Worm (Caenorhabditis elegans) whole organism, L4 larva: ENCODE results near the gene col-152.

Experiments used
- R02D3.7 ChIP-seq: fragments of 150-350 bp; sonication (generic microtip); optimal IDR thresholded peaks from 3 replicates; lab custom pipeline; 2014; ENCODE audit warnings: missing biosample characterization, missing genetic modification characterization
- T20F7.1 ChIP-seq: fragments of 200-800 bp; sonication (Bioruptor generic); optimal IDR thresholded peaks from 2 replicates; lab custom pipeline; 2018; ENCODE audit warnings: mild to moderate bottlenecking, missing genetic modification characterization, missing compliant biosample characterization
- T26A8.4 ChIP-seq: fragments of 200-800 bp; sonication (Bioruptor generic); IDR thresholded peaks from 2 replicates; pipeline ENCODE4 v1.3.6; 2022; ENCODE audit warnings: missing genetic modification characterization, missing compliant biosample characterization
- Y75B8A.6 ChIP-seq: fragments of 200-800 bp; sonication (Bioruptor generic); IDR thresholded peaks from 2 replicates; pipeline ENCODE4 v1.3.6; 2022; ENCODE audit warnings: missing genetic modification reagents, missing genetic modification characterization, missing compliant biosample characterization
- aha-1 ChIP-seq: fragments of 150-350 bp; peaks from one replicate; lab custom pipeline; 2014; ENCODE audit warnings: missing biosample characterization, missing genetic modification characterization
- aly-2 ChIP-seq: sonication (generic microtip); optimal IDR thresholded peaks from 2 replicates; lab custom pipeline; 2018; ENCODE audit warnings: missing biosample characterization, missing genetic modification characterization
- ama-1 ChIP-seq: fragments of 150-350 bp; optimal IDR thresholded peaks from 2 replicates; lab custom pipeline; 2014; ENCODE audit warnings: inconsistent platforms, mixed read lengths
- arid-1 ChIP-seq: fragments of 200-800 bp; sonication (Bioruptor generic); conservative IDR thresholded peaks from 2 replicates; pipeline ENCODE4 v1.3.6; 2022; ENCODE audit warnings: missing genetic modification reagents, missing genetic modification characterization, missing compliant biosample characterization
- ceh-44 ChIP-seq: fragments of 200-800 bp; sonication (Bioruptor generic); IDR thresholded peaks from 2 replicates; pipeline ENCODE4 v1.3.6; 2022; ENCODE audit warnings: missing genetic modification reagents, missing genetic modification characterization, missing compliant biosample characterization
- ctbp-1 ChIP-seq: fragments of 200-800 bp; sonication (Bioruptor generic); IDR thresholded peaks from 2 replicates; pipeline ENCODE4 v1.3.6; 2022; ENCODE audit warnings: missing genetic modification reagents, missing genetic modification characterization, missing compliant biosample characterization
- daf-12 ChIP-seq: fragments of 150-350 bp; optimal IDR thresholded peaks from 2 replicates; lab custom pipeline; 2014; ENCODE audit warnings: missing biosample characterization, missing genetic modification reagents, missing genetic modification characterization
- daf-19 ChIP-seq: fragments of 200-800 bp; sonication (Bioruptor generic); conservative IDR thresholded peaks from 2 replicates; pipeline ENCODE4 v1.3.6; 2022; ENCODE audit warnings: missing genetic modification characterization, missing compliant biosample characterization
- dmd-6 ChIP-seq: fragments of 200-800 bp; sonication (Bioruptor generic); IDR thresholded peaks from 2 replicates; pipeline ENCODE4 v1.3.6; 2022; ENCODE audit warnings: missing genetic modification reagents, missing genetic modification characterization, missing compliant biosample characterization
- dpl-1 ChIP-seq: fragments of 150-350 bp; optimal IDR thresholded peaks from 2 replicates; lab custom pipeline; 2014; ENCODE audit warnings: missing biosample characterization, missing genetic modification reagents, missing genetic modification characterization
- duxl-1 ChIP-seq: sonication (generic microtip); optimal IDR thresholded peaks from 2 replicates; lab custom pipeline; 2016; ENCODE audit warnings: mild to moderate bottlenecking, missing genetic modification characterization, moderate library complexity, missing compliant biosample characterization; ENCODE audit not compliant: poor library complexity
- dve-1 ChIP-seq: sonication (generic microtip); optimal IDR thresholded peaks from 2 replicates; lab custom pipeline; 2017; ENCODE audit warnings: antibody characterized with exemption, mild to moderate bottlenecking, missing genetic modification characterization, missing compliant biosample characterization; ENCODE audit not compliant: insufficient read depth
- hif-1 ChIP-seq, 2 experiments: sonication (generic microtip); optimal IDR thresholded peaks; 2 replicates each; lab custom pipeline; 2016 to 2017; ENCODE audit warnings: missing compliant biosample characterization in 2 of 2, missing genetic modification characterization in 2 of 2, missing genetic modification reagents in 2 of 2, missing genotype in 2 of 2, mild to moderate bottlenecking in 1 of 2
- hlh-30 ChIP-seq: sonication (generic microtip); optimal IDR thresholded peaks from 2 replicates; lab custom pipeline; 2017; ENCODE audit warnings: antibody characterized with exemption, mild to moderate bottlenecking, missing genetic modification characterization, missing compliant biosample characterization; ENCODE audit not compliant: insufficient read depth
- lin-13 ChIP-seq: fragments of 150-350 bp; optimal IDR thresholded peaks from 2 replicates; lab custom pipeline; 2014; ENCODE audit warnings: missing biosample characterization, missing genetic modification reagents, missing genetic modification characterization
- lin-38 ChIP-seq: fragments of 200-800 bp; sonication (Bioruptor generic); IDR thresholded peaks from 2 replicates; pipeline ENCODE4 v1.3.6; 2022; ENCODE audit warnings: missing genetic modification reagents, missing genetic modification characterization, missing compliant biosample characterization
- lir-3 ChIP-seq: sonication (generic microtip); optimal IDR thresholded peaks from 2 replicates; lab custom pipeline; 2016; ENCODE audit warnings: mild to moderate bottlenecking, missing genetic modification characterization, missing compliant biosample characterization
- lsy-2 ChIP-seq, 2 experiments: fragments of 150-350 bp in 1 of 2; sonication (generic microtip) in 1 of 2; optimal IDR thresholded peaks; 2 replicates each; lab custom pipeline; 2014 to 2017; ENCODE audit warnings: missing biosample characterization in 2 of 2, missing genetic modification characterization in 2 of 2
- madf-9 ChIP-seq: fragments of 200-800 bp; sonication (Bioruptor generic); conservative IDR thresholded peaks from 2 replicates; pipeline ENCODE4 v1.3.6; 2022; ENCODE audit warnings: missing genetic modification reagents, missing genetic modification characterization, missing compliant biosample characterization
- mdt-29 ChIP-seq: fragments of 200-800 bp; sonication (Bioruptor generic); IDR thresholded peaks from 2 replicates; pipeline ENCODE4 v1.3.6; 2022; ENCODE audit warnings: missing genetic modification reagents, missing genetic modification characterization, missing compliant biosample characterization
- mxl-2 ChIP-seq: fragments of 200-800 bp; sonication (Bioruptor generic); conservative IDR thresholded peaks from 2 replicates; pipeline ENCODE4 v1.3.6; 2022; ENCODE audit warnings: missing genetic modification reagents, missing genetic modification characterization, missing compliant biosample characterization
- nhr-11 ChIP-seq: fragments of 150-350 bp; optimal IDR thresholded peaks from 2 replicates; lab custom pipeline; 2014; ENCODE audit warnings: missing biosample characterization, missing genetic modification characterization
- nhr-111 ChIP-seq: fragments of 200-800 bp; sonication (Bioruptor generic); optimal IDR thresholded peaks from 2 replicates; lab custom pipeline; 2018; ENCODE audit warnings: mild to moderate bottlenecking, missing genetic modification characterization, missing compliant biosample characterization
- nhr-25 ChIP-seq: sonication (generic microtip); optimal IDR thresholded peaks from 2 replicates; lab custom pipeline; 2017; ENCODE audit warnings: missing genetic modification characterization, mild to moderate bottlenecking, missing compliant biosample characterization, antibody characterized with exemption, moderate library complexity, borderline replicate concordance; ENCODE audit not compliant: insufficient read depth
- nhr-28 ChIP-seq: fragments of 150-350 bp; optimal IDR thresholded peaks from 2 replicates; lab custom pipeline; 2014; ENCODE audit warnings: missing biosample characterization, missing genetic modification characterization
- nhr-42 ChIP-seq: fragments of 200-800 bp; sonication (Bioruptor generic); IDR thresholded peaks from 2 replicates; pipeline ENCODE4 v1.3.6; 2022; ENCODE audit warnings: missing genetic modification characterization, missing compliant biosample characterization
- nhr-48 ChIP-seq: sonication (generic microtip); optimal IDR thresholded peaks from 2 replicates; lab custom pipeline; 2016; ENCODE audit warnings: mild to moderate bottlenecking, missing genetic modification characterization, missing compliant biosample characterization
- pha-4 ChIP-seq, 2 experiments: fragments of 150-350 bp in 1 of 2; fragments of 200-800 bp in 1 of 2; sonication (Bioruptor generic) in 1 of 2; IDR thresholded peaks in 1 of 2; optimal IDR thresholded peaks in 1 of 2; 2 replicates each; pipeline versions ENCODE4 v1.3.6 to Lab custom; 2014 to 2022; ENCODE audit warnings: missing genetic modification characterization in 2 of 2, missing genetic modification reagents in 2 of 2, missing biosample characterization in 1 of 2, missing compliant biosample characterization in 1 of 2
- php-3 ChIP-seq: fragments of 200-800 bp; sonication (Bioruptor generic); IDR thresholded peaks from 2 replicates; pipeline ENCODE4 v1.3.6; 2022; ENCODE audit warnings: missing genetic modification reagents, missing genetic modification characterization, missing compliant biosample characterization
- rbr-2 ChIP-seq: sonication (generic microtip); optimal IDR thresholded peaks from 2 replicates; lab custom pipeline; 2016; ENCODE audit warnings: missing genotype, missing genetic modification characterization, missing compliant biosample characterization
- saeg-2 ChIP-seq: fragments of 200-800 bp; sonication (Bioruptor generic); IDR thresholded peaks from 2 replicates; pipeline ENCODE4 v1.3.6; 2022; ENCODE audit warnings: missing genetic modification reagents, missing genetic modification characterization, missing compliant biosample characterization
- sdz-12 ChIP-seq: fragments of 200-800 bp; sonication (Bioruptor generic); optimal IDR thresholded peaks from 2 replicates; lab custom pipeline; 2018; ENCODE audit warnings: mild to moderate bottlenecking, missing genetic modification characterization, missing compliant biosample characterization
- snpc-1.2 ChIP-seq: fragments of 200-800 bp; sonication (Bioruptor generic); IDR thresholded peaks from 2 replicates; pipeline ENCODE4 v1.3.6; 2022; ENCODE audit warnings: missing genetic modification reagents, missing genetic modification characterization, missing compliant biosample characterization
- snpc-4 ChIP-seq: fragments of 150-350 bp; optimal IDR thresholded peaks from 2 replicates; lab custom pipeline; 2014; ENCODE audit warnings: missing biosample characterization, missing genetic modification characterization
- spr-3 ChIP-seq: fragments of 200-800 bp; sonication (Bioruptor generic); optimal IDR thresholded peaks from 2 replicates; lab custom pipeline; 2018; ENCODE audit warnings: mild to moderate bottlenecking, missing genetic modification characterization, missing compliant biosample characterization
- tag-97 ChIP-seq: fragments of 200-800 bp; sonication (Bioruptor generic); IDR thresholded peaks from 2 replicates; pipeline ENCODE4 v1.3.6; 2022; ENCODE audit warnings: missing genetic modification characterization, missing compliant biosample characterization
- tra-1 ChIP-seq: fragments of 200-800 bp; sonication (Bioruptor generic); IDR thresholded peaks from 2 replicates; pipeline ENCODE4 v1.3.6; 2022; ENCODE audit warnings: missing genetic modification reagents, missing genetic modification characterization, missing compliant biosample characterization
- unc-62 ChIP-seq, 3 experiments: fragments of 150-350 bp in 1 of 3; sonication (generic microtip); optimal IDR thresholded peaks in 2 of 3; peaks in 1 of 3; 1 replicate in 1 of 3; 2 replicates in 2 of 3; lab custom pipeline; 2014 to 2017; ENCODE audit warnings: missing biosample characterization in 3 of 3, missing genetic modification characterization in 3 of 3, missing genetic modification reagents in 3 of 3, missing genotype in 1 of 3
- vab-7 ChIP-seq: fragments of 200-800 bp; sonication (Bioruptor generic); IDR thresholded peaks from 2 replicates; pipeline ENCODE4 v1.3.6; 2022; ENCODE audit warnings: missing genetic modification reagents, missing genetic modification characterization, missing compliant biosample characterization
- zfp-3 ChIP-seq: fragments of 200-800 bp; sonication (Bioruptor generic); conservative IDR thresholded peaks from 2 replicates; pipeline ENCODE4 v1.3.6; 2022; ENCODE audit warnings: missing genetic modification reagents, missing genetic modification characterization, missing compliant biosample characterization
- ztf-7 ChIP-seq: fragments of 150-350 bp; optimal IDR thresholded peaks from 2 replicates; lab custom pipeline; 2014; ENCODE audit warnings: missing biosample characterization, missing genetic modification characterization

col-152 gene

ce11 chrV:10525902-10526301 is 34.8 kb upstream of the col-152 start, which contains the start of the genes C35A5.8 and hda-11 (continued):
- TF ChIP-seq nhr-28 (tag; lab: Kevin White, UChicago) (no peak), Y75B8A.6 (no peak), zfp-3 (GFP tag; lab: Robert Waterston, UW) (peak; percentile 46; the same call in 1 of the 2 replicates), tag-97 (GFP tag; lab: Robert Waterston, UW) (0 out of 2 replicates have a peak, but pooled peaks have one; percentile 31), tra-1 (GFP tag; lab: Robert Waterston, UW) (0 out of 2 replicates have a peak, but pooled peaks have one; percentile 50), sdz-12 (GFP tag; lab: Kevin White, UChicago) (peak; percentile 41), daf-19 (GFP tag; lab: Robert Waterston, UW) (no peak), daf-12 (no peak), nhr-111 (GFP tag; lab: Kevin White, UChicago) (no peak), mxl-2 (0 out of 2 replicates have a peak, but pooled peaks have one; percentile 27), unc-62 (GFP tag; optimal IDR thresholded peaks at IDR 0.05 in 1 of 2; lab: Kevin White, UChicago) (peak in 1 of 2 experiments; percentile 92), unc-62 (tag; optimal IDR thresholded peaks at IDR 0.05; lab: Kevin White, UChicago) (no peak), php-3 (GFP tag; lab: Robert Waterston, UW) (no peak), rbr-2 (peak; percentile 48), T20F7.1 (GFP tag; lab: Kevin White, UChicago) (no peak), madf-9 (peak; percentile 78), duxl-1 (peak; percentile 71), snpc-4 (no peak), hif-1 (tag; optimal IDR thresholded peaks at IDR 0.05; lab: Kevin White, UChicago) (peak in 1 of 2 experiments; percentile 89), lsy-2 (tag; optimal IDR thresholded peaks at IDR 0.05; lab: Kevin White, UChicago) (peak in 1 of 2 experiments; percentile 78), ztf-7 (tag; lab: Kevin White, UChicago) (no peak), lir-3 (tag; lab: Kevin White, UChicago) (no peak), saeg-2 (GFP tag; lab: Robert Waterston, UW) (no peak), dmd-6 (GFP tag; lab: Robert Waterston, UW) (peak; percentile 61), lin-13 (GFP tag; lab: Kevin White, UChicago) (no peak), mdt-29 (GFP tag; lab: Robert Waterston, UW) (no peak), nhr-42 (no peak), nhr-25 (peak; percentile 4), spr-3 (no peak), ama-1 (lab: Kevin White, UChicago) (no peak), hlh-30 (tag; lab: Kevin White, UChicago) (no peak), nhr-48 (tag; lab: Kevin White, UChicago) (peak; percentile 31), lin-38 (GFP tag; lab: Robert Waterston, UW) (peak; percentile 63), aha-1 (tag; lab: Kevin White, UChicago) (peak; percentile 42)

ce11 chrV:10528500-10528899 is 32.2 kb upstream of the col-152 start, which contains the start of gene F25D1.3:
Gene F25D1.3 (plus strand): TSS chrV:10528724.
- TF ChIP-seq tra-1 (GFP tag; lab: Robert Waterston, UW) (no peak), R02D3.7 (no peak), ceh-44 (GFP tag; lab: Robert Waterston, UW) (no peak), vab-7 (GFP tag; lab: Robert Waterston, UW) (no peak), nhr-11 (tag; lab: Kevin White, UChicago) (no peak), aly-2 (no peak), ztf-7 (tag; lab: Kevin White, UChicago) (no peak)
- TF ChIP-seq, all 104 proteins: peak for 0

- no peak for TF ChIP-seq T26A8.4 (GFP tag; lab: Robert Waterston, UW)
- TF ChIP-seq dpl-1 (GFP tag; lab: Kevin White, UChicago), result no peak
- no peak for TF ChIP-seq pha-4 (GFP tag; IDR thresholded peaks at IDR 0.05; lab: Robert Waterston, UW)
- no peak for TF ChIP-seq pha-4 (tag; optimal IDR thresholded peaks at IDR 0.05; lab: Kevin White, UChicago)
- no peak for TF ChIP-seq arid-1 (GFP tag; lab: Robert Waterston, UW)
- TF ChIP-seq snpc-4, result no peak
- no peak for TF ChIP-seq vab-7 (GFP tag; lab: Robert Waterston, UW)
- TF ChIP-seq dve-1 (tag; lab: Kevin White, UChicago), result no peak
- TF ChIP-seq aha-1 (tag; lab: Kevin White, UChicago), result peak; percentile 90
- no peak for TF ChIP-seq nhr-11 (tag; lab: Kevin White, UChicago)
- TF ChIP-seq nhr-28 (tag; lab: Kevin White, UChicago), result peak; percentile 31
- TF ChIP-seq ctbp-1, result no peak
- TF ChIP-seq snpc-1.2 (GFP tag; lab: Robert Waterston, UW), result no peak
Observed at ce11 chrV:10529600-10529999, 31.1 kb upstream of the col-152 start.
